Worm (Caenorhabditis elegans) whole organism, L2 larva: ENCODE data around the gene C27F2.7.
A peak's percentile ranks its signal among the peaks of the same experiment; 100 is the strongest.

Experiments used
- elt-3 ChIP-seq: sonication (generic microtip); optimal IDR thresholded peaks from 2 replicates; lab custom pipeline; 2017; ENCODE audit warnings: missing biosample characterization, missing genetic modification characterization
- lsy-2 ChIP-seq, 2 experiments: fragments of 150-350 bp in 1 of 2; sonication (generic microtip) in 1 of 2; optimal IDR thresholded peaks; 2 replicates each; lab custom pipeline; 2014 to 2017; ENCODE audit warnings: missing biosample characterization in 2 of 2, missing genetic modification characterization in 2 of 2
- nhr-12 ChIP-seq: fragments of 150-350 bp; optimal IDR thresholded peaks from 2 replicates; lab custom pipeline; 2014; ENCODE audit warnings: missing biosample characterization, missing genetic modification characterization
- nhr-237 ChIP-seq: fragments of 150-350 bp; optimal IDR thresholded peaks from 2 replicates; lab custom pipeline; 2014; ENCODE audit warnings: missing biosample characterization, missing genetic modification characterization
- nhr-6 ChIP-seq: fragments of 150-350 bp; optimal IDR thresholded peaks from 2 replicates; lab custom pipeline; 2014; ENCODE audit warnings: missing biosample characterization, missing genetic modification characterization
- nhr-77 ChIP-seq: fragments of 150-350 bp; optimal IDR thresholded peaks from 2 replicates; lab custom pipeline; 2014; ENCODE audit warnings: missing biosample characterization, missing genetic modification characterization
- unc-39 ChIP-seq: fragments of 150-350 bp; optimal IDR thresholded peaks from 2 replicates; lab custom pipeline; 2014; ENCODE audit warnings: missing biosample characterization, missing genetic modification characterization
- ztf-4 ChIP-seq: fragments of 150-350 bp; optimal IDR thresholded peaks from 2 replicates; lab custom pipeline; 2014; ENCODE audit warnings: missing biosample characterization, missing genetic modification characterization

DNA sequence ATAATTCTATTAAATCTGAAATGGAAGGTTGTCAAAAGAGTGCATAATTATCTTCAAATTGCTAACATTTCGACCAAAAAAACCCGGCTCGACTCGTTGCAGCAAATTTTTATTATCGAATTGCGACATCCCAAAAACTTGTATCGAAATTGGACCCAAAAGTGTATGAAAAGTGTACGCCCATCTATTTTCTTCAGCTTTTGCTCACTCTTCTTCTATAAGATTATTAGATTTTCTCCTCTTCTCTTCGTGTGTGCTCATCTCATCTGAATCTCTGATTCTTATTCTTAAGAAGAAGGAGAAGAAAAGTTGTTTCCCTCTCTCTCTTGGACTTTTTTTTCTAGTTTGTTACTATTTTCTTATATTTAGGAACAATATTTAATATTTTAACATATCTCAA is 17.1 kb downstream of the C27F2.7 start:
- no peak for TF ChIP-seq elt-3 (tag; lab: Kevin White, UChicago)
- TF ChIP-seq nhr-77 (tag; lab: Kevin White, UChicago): no peak
- TF ChIP-seq nhr-6 (tag; lab: Kevin White, UChicago): no peak
- TF ChIP-seq unc-39: no peak
- peak in 1 of 2 experiments; percentile 26 for TF ChIP-seq lsy-2 (tag; optimal IDR thresholded peaks at IDR 0.05; lab: Kevin White, UChicago)
- no peak for TF ChIP-seq ztf-4 (tag; lab: Kevin White, UChicago)
- no peak for TF ChIP-seq nhr-237 (tag; lab: Kevin White, UChicago)
- no peak for TF ChIP-seq nhr-12 (tag; lab: Kevin White, UChicago)
